Worm (Caenorhabditis elegans): ENCODE results near the gene C12D8.9.

DNA sequence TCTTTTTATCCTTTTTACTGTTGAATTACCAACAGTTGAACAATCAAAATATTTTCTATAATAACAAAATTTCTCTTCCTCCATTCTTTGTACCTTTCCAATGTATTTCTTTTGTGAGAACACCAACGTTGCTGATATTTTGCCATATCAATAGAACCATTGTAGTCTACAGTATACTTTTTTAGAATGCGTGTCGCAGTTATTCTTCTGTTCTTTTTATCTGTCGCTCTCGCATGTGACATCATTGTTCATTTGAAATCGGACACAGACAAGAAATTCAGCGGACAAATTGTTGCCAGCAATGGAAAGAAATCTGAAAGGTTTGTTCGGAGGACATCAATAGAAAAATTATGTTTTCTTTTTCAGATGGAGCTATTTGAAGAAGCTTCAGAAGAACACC, 41.1 kb downstream of the C12D8.9 start, which contains the start of gene ZK856.7:
- TF ChIP-seq zip-8 (tag; optimal IDR thresholded peaks at IDR 0.05) (no peak), mep-1 (tag; optimal IDR thresholded peaks at IDR 0.05) (no peak), lin-13 (tag; optimal IDR thresholded peaks at IDR 0.05) (no peak), ceh-43 (GFP tag; optimal IDR thresholded peaks at IDR 0.05) (no peak), sptf-1 (tag; optimal IDR thresholded peaks at IDR 0.05) (no peak), blmp-1 (tag; optimal IDR thresholded peaks at IDR 0.05) (no peak), ztf-11 (tag; optimal IDR thresholded peaks at IDR 0.05) (no peak), cnd-1 (tag; optimal IDR thresholded peaks at IDR 0.05) (no peak), elt-3 (tag; optimal IDR thresholded peaks at IDR 0.05) (no peak)

Data from whole organism, mixed stage, embryonic.